Fruit fly (Drosophila melanogaster): ENCODE results near the gene Sgs3.
A peak's percentile ranks its signal among the peaks of the same experiment; 100 is the strongest.

The Sgs3 gene

DNA sequence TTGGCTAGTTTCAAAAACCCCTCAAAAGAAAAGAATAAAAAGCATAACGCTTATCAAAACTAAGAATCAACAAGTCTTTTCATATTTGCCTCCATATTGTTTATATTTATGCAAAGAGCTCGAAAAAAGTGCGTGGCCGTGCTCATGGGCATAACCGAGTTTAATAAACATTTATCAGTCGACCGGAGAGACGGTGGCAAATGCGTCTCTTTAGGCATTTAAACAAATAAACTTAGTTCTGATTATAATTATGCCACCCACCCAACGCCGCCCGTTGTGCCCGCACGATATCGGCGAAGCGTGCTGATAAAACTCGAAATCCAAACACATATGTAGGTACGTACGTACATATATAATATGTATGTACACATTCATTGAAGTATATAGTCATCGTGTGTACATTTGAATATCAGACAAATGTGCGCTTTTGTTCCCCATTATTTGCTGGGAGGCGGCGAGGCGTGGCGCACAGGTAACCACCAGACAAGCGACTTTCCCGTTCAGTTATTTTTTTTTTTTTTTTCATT, 16.4 kb downstream of the Sgs3 start (continued):
- peak; percentile 44 for TF ChIP-seq CG17385 (GFP tag; optimal IDR thresholded peaks at IDR 0.05)
- no peak for TF ChIP-seq D19A (tag; optimal IDR thresholded peaks at IDR 0.05)
- peak; percentile 42 for TF ChIP-seq Meics (GFP tag; optimal IDR thresholded peaks at IDR 0.05)
- TF ChIP-seq Side (GFP tag; optimal IDR thresholded peaks at IDR 0.05): no peak
- peak; percentile 13 for TF ChIP-seq CG17359 (tag; optimal IDR thresholded peaks at IDR 0.05)
- TF ChIP-seq CG12744 (GFP tag; optimal IDR thresholded peaks at IDR 0.05): peak; percentile 1
- TF ChIP-seq gcm (GFP tag; optimal IDR thresholded peaks at IDR 0.05): peak; percentile 51
- TF ChIP-seq gem (tag; optimal IDR thresholded peaks at IDR 0.05): peak; percentile 24
- TF ChIP-seq CG15269 (tag; optimal IDR thresholded peaks at IDR 0.05): peak; percentile 25
- TF ChIP-seq cwo (GFP tag; optimal IDR thresholded peaks at IDR 0.05): peak; percentile 83
- TF ChIP-seq chm (GFP tag; IDR thresholded peaks at IDR 0.05): peak; percentile 21; the same call in 1 of the 2 replicates
- 0 out of 2 replicates have a peak, but pooled peaks have one; percentile 11 for TF ChIP-seq bowl (GFP tag; IDR thresholded peaks at IDR 0.05)
- peak; percentile 65 for TF ChIP-seq CG2678 (tag; optimal IDR thresholded peaks at IDR 0.05)
- TF ChIP-seq CG5180 (GFP tag; optimal IDR thresholded peaks at IDR 0.05): peak; percentile 16
- peak; percentile 12 for TF ChIP-seq Nf-YC (tag; optimal IDR thresholded peaks at IDR 0.05)
- peak; percentile 23 for TF ChIP-seq nau (GFP tag; optimal IDR thresholded peaks at IDR 0.05)
- TF ChIP-seq BtbVII (GFP tag; optimal IDR thresholded peaks at IDR 0.05): peak; percentile 66
- peak; percentile 38 for TF ChIP-seq CG6683 (GFP tag; optimal IDR thresholded peaks at IDR 0.05)
- TF ChIP-seq CG34376 (GFP tag; optimal IDR thresholded peaks at IDR 0.05): peak; percentile 40
- peak; percentile 17 for TF ChIP-seq MTF-1 (GFP tag; optimal IDR thresholded peaks at IDR 0.05; ENCODE audit: borderline replicate concordance)
- no peak for TF ChIP-seq tin (GFP tag; optimal IDR thresholded peaks at IDR 0.05)
- TF ChIP-seq sens (GFP tag): peak; percentile 82

DNA sequence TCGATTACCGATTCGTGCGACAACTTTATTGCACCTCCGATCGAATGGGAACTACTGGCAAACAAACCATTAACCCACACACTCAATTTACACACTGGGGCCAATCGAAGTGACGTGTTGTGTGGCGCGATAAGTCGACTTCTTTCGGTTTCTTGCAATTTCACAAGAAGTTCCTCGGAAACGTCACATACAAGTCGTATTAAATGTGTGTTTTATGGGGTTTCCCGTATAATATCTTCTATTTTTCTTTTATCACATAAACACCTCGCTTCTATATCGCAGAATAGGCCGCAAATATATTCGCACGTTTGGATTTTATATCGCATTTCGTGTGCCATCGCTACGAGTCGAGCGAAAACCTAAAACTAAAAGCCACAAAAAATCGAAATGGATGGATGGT, 17.7 kb downstream of the Sgs3 start:
- TF ChIP-seq CG31441 (GFP tag; IDR thresholded peaks at IDR 0.05) (no peak), CG8765 (GFP tag; IDR thresholded peaks at IDR 0.05) (no peak), CG14710 (tag; optimal IDR thresholded peaks at IDR 0.05) (no peak), CG1602 (GFP tag; optimal IDR thresholded peaks at IDR 0.05) (no peak), exex (tag; optimal IDR thresholded peaks at IDR 0.05) (peak; percentile 43), CG17568 (GFP tag; optimal IDR thresholded peaks at IDR 0.05) (no peak), Jarid2 (GFP tag; optimal IDR thresholded peaks at IDR 0.05) (no peak), sug (tag; optimal IDR thresholded peaks at IDR 0.05) (peak; percentile 1)

DNA sequence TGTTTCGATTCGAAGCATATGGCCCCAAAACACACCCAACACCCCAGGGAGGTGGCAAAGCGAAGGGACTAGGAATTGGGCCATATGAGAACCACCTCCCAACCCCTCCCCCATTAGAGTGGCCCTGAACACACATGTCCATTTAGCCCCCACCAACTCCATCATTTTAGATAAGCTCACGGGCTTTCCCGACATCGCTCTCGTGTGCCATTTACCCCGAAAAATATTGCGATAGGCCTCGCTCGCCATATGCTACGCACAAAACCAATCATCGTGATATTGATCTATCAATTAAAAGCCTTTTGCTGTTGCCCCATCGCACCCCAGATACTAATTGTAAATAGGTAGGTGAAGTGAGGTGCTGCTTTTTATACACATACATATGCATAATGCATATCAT, 18.3 kb downstream of the Sgs3 start:
- TF ChIP-seq Deaf1 (tag; optimal IDR thresholded peaks at IDR 0.05): peak; percentile 31
- no peak for TF ChIP-seq Ravus (GFP tag; IDR thresholded peaks at IDR 0.05)
- TF ChIP-seq amos (GFP tag; IDR thresholded peaks at IDR 0.05; ENCODE audit: partially characterized antibody): no peak
- no peak for TF ChIP-seq Hr39 (optimal IDR thresholded peaks at IDR 0.05)
- TF ChIP-seq CG12071 (GFP tag; optimal IDR thresholded peaks at IDR 0.05): no peak
- peak; percentile 37 for TF ChIP-seq lab (GFP tag; optimal IDR thresholded peaks at IDR 0.05)
- peak; percentile 7; the same call in 1 of the 3 replicates for TF ChIP-seq so (GFP tag; IDR thresholded peaks at IDR 0.05)
- no peak for TF ChIP-seq nmo (GFP tag; optimal IDR thresholded peaks at IDR 0.05)
- no peak for TF ChIP-seq CG3847 (GFP tag; IDR thresholded peaks at IDR 0.05)
- TF ChIP-seq CG10274 (GFP tag; optimal IDR thresholded peaks at IDR 0.05): no peak
- TF ChIP-seq CG34376 (GFP tag; optimal IDR thresholded peaks at IDR 0.05): peak; percentile 9
- peak; percentile 60 for TF ChIP-seq Med (GFP tag)
- TF ChIP-seq CG6689 (GFP tag; IDR thresholded peaks at IDR 0.05): no peak
- no peak for TF ChIP-seq HLH4C (GFP tag; IDR thresholded peaks at IDR 0.05; ENCODE audit: partially characterized antibody)
- TF ChIP-seq mirr (GFP tag; optimal IDR thresholded peaks at IDR 0.05): peak; percentile 90
- TF ChIP-seq CG12769 (tag; optimal IDR thresholded peaks at IDR 0.05): peak; percentile 62
- peak; percentile 15 for TF ChIP-seq CG13894 (tag; optimal IDR thresholded peaks at IDR 0.05)
- TF ChIP-seq twi (tag; optimal IDR thresholded peaks at IDR 0.05): peak; percentile 62
- peak; percentile 87 for TF ChIP-seq exex (tag; optimal IDR thresholded peaks at IDR 0.05)
- peak; percentile 72 for TF ChIP-seq sug (tag; optimal IDR thresholded peaks at IDR 0.05)
- TF ChIP-seq crol (GFP tag; IDR thresholded peaks at IDR 0.05): peak; percentile 64; the same call in 1 of the 2 replicates

Measured in whole organism, embryonic.